Worm (Caenorhabditis elegans) whole organism, late embryonic: Measurements from ENCODE around the gene C51E3.10.

Experiments used
- C08G9.2 ChIP-seq: sonication (generic microtip); optimal IDR thresholded peaks from 2 replicates; lab custom pipeline; 2016; ENCODE audit warnings: mild to moderate bottlenecking, missing genetic modification characterization, moderate library complexity, missing compliant biosample characterization
- C38D4.7 ChIP-seq: fragments of 200-800 bp; sonication (Bioruptor generic); optimal IDR thresholded peaks from 2 replicates; lab custom pipeline; 2018; ENCODE audit warnings: mild to moderate bottlenecking, missing genetic modification characterization, moderate library complexity, missing compliant biosample characterization
- K02D7.2 ChIP-seq: sonication (generic microtip); optimal IDR thresholded peaks from 2 replicates; lab custom pipeline; 2017; ENCODE audit warnings: mild to moderate bottlenecking, missing genetic modification characterization, missing compliant biosample characterization
- K09A11.1 ChIP-seq: sonication (generic microtip); optimal IDR thresholded peaks from 2 replicates; lab custom pipeline; 2017; ENCODE audit warnings: antibody characterized with exemption, mild to moderate bottlenecking, missing genetic modification characterization, missing compliant biosample characterization; ENCODE audit not compliant: insufficient read depth
- ama-1 ChIP-seq: fragments of 150-350 bp; optimal IDR thresholded peaks from 2 replicates; lab custom pipeline; 2014
- ceh-14 ChIP-seq: sonication (generic microtip); optimal IDR thresholded peaks from 2 replicates; lab custom pipeline; 2016; ENCODE audit warnings: missing genotype, missing genetic modification characterization, missing compliant biosample characterization
- ceh-18 ChIP-seq: sonication (generic microtip); optimal IDR thresholded peaks from 2 replicates; lab custom pipeline; 2016; ENCODE audit warnings: missing genetic modification characterization, missing compliant biosample characterization
- ceh-30 ChIP-seq: fragments of 150-350 bp; optimal IDR thresholded peaks from 2 replicates; lab custom pipeline; 2014; ENCODE audit warnings: missing biosample characterization, missing genetic modification characterization
- ceh-48 ChIP-seq: sonication (generic microtip); optimal IDR thresholded peaks from 2 replicates; lab custom pipeline; 2016; ENCODE audit warnings: missing genetic modification characterization, inconsistent platforms, missing compliant biosample characterization
- ceh-6 ChIP-seq: fragments of 200-800 bp; sonication (Bioruptor generic); optimal IDR thresholded peaks from 2 replicates; lab custom pipeline; 2018; ENCODE audit warnings: mild to moderate bottlenecking, missing genetic modification characterization, missing compliant biosample characterization
- elt-2 ChIP-seq: sonication (generic microtip); optimal IDR thresholded peaks from 2 replicates; lab custom pipeline; 2016; ENCODE audit warnings: missing genetic modification reagents, missing genetic modification characterization, missing compliant biosample characterization
- ets-4 ChIP-seq: sonication (generic microtip); optimal IDR thresholded peaks from 2 replicates; lab custom pipeline; 2016; ENCODE audit warnings: missing genetic modification characterization, missing compliant biosample characterization
- fkh-6 ChIP-seq: sonication (generic microtip); optimal IDR thresholded peaks from 2 replicates; lab custom pipeline; 2016; ENCODE audit warnings: missing genetic modification characterization, missing compliant biosample characterization
- hlh-13 ChIP-seq: fragments of 200-800 bp; sonication (Bioruptor generic); optimal IDR thresholded peaks from 2 replicates; lab custom pipeline; 2018; ENCODE audit warnings: mild to moderate bottlenecking, missing genetic modification characterization, missing compliant biosample characterization
- hlh-15 ChIP-seq: sonication (generic microtip); optimal IDR thresholded peaks from 2 replicates; lab custom pipeline; 2016; ENCODE audit warnings: missing genetic modification characterization, missing compliant biosample characterization
- hlh-30 ChIP-seq: sonication (generic microtip); optimal IDR thresholded peaks from 2 replicates; lab custom pipeline; 2017; ENCODE audit warnings: antibody characterized with exemption, missing genetic modification characterization, missing compliant biosample characterization; ENCODE audit not compliant: insufficient read depth
- lim-6 ChIP-seq: sonication (generic microtip); optimal IDR thresholded peaks from 2 replicates; lab custom pipeline; 2016; ENCODE audit warnings: missing genetic modification characterization, missing compliant biosample characterization
- nhr-232 ChIP-seq: sonication (generic microtip); optimal IDR thresholded peaks from 2 replicates; lab custom pipeline; 2016; ENCODE audit warnings: missing genetic modification characterization, missing compliant biosample characterization
- pag-3 ChIP-seq: sonication (generic microtip); optimal IDR thresholded peaks from 2 replicates; lab custom pipeline; 2016; ENCODE audit warnings: missing compliant biosample characterization, missing genetic modification characterization, borderline replicate concordance
- pat-9 ChIP-seq: fragments of 200-800 bp; sonication (Bioruptor generic); optimal IDR thresholded peaks from 2 replicates; lab custom pipeline; 2018; ENCODE audit warnings: mild to moderate bottlenecking, missing genetic modification characterization, moderate library complexity, missing compliant biosample characterization
- pha-4 ChIP-seq: fragments of 150-350 bp; optimal IDR thresholded peaks from 2 replicates; lab custom pipeline; 2018; ENCODE audit warnings: missing biosample characterization, missing genetic modification reagents, missing genetic modification characterization
- pqm-1 ChIP-seq: sonication (generic microtip); optimal IDR thresholded peaks from 2 replicates; lab custom pipeline; 2016; ENCODE audit warnings: missing genetic modification characterization, missing compliant biosample characterization
- sdc-2 ChIP-seq: sonication (generic microtip); optimal IDR thresholded peaks from 2 replicates; lab custom pipeline; 2016; ENCODE audit warnings: missing genotype, missing genetic modification characterization, missing compliant biosample characterization
- sox-2 ChIP-seq: fragments of 200-800 bp; sonication (Bioruptor generic); IDR thresholded peaks from 2 replicates; pipeline ENCODE4 v1.3.6; 2022; ENCODE audit warnings: missing genetic modification reagents, missing genetic modification characterization, missing compliant biosample characterization
- syd-9 ChIP-seq: sonication (generic microtip); optimal IDR thresholded peaks from 2 replicates; lab custom pipeline; 2016; ENCODE audit warnings: mild to moderate bottlenecking, missing genetic modification characterization, moderate library complexity, missing compliant biosample characterization
- tbx-2 ChIP-seq: sonication (generic microtip); optimal IDR thresholded peaks from 2 replicates; lab custom pipeline; 2016; ENCODE audit warnings: missing genetic modification characterization, missing compliant biosample characterization
- tbx-7 ChIP-seq: sonication (generic microtip); optimal IDR thresholded peaks from 2 replicates; lab custom pipeline; 2016; ENCODE audit warnings: missing genotype, missing genetic modification characterization, missing compliant biosample characterization
- ttx-3 ChIP-seq: sonication (generic microtip); optimal IDR thresholded peaks from 2 replicates; lab custom pipeline; 2016; ENCODE audit warnings: missing genetic modification reagents, missing genetic modification characterization, missing compliant biosample characterization
- unc-42 ChIP-seq: sonication (generic microtip); optimal IDR thresholded peaks from 2 replicates; lab custom pipeline; 2016; ENCODE audit warnings: missing genotype, missing genetic modification characterization, missing compliant biosample characterization
- unc-55 ChIP-seq: sonication (generic microtip); optimal IDR thresholded peaks from 2 replicates; lab custom pipeline; 2017; ENCODE audit warnings: missing biosample characterization, missing genetic modification reagents, missing genetic modification characterization
- unc-86 ChIP-seq: sonication (generic microtip); optimal IDR thresholded peaks from 2 replicates; lab custom pipeline; 2016; ENCODE audit warnings: missing genetic modification characterization, missing compliant biosample characterization

The C51E3.10 gene

ce11 chrV:10148352-10148751 lies 12.6 kb downstream of the C51E3.10 start, which contains the start of gene srsx-26:
Gene srsx-26, plus strand, starts transcription at chrV:10148652.
- no peak for TF ChIP-seq unc-55 (GFP tag; lab: Kevin White, UChicago)
- no peak for TF ChIP-seq hlh-30 (tag; lab: Kevin White, UChicago)

DNA sequence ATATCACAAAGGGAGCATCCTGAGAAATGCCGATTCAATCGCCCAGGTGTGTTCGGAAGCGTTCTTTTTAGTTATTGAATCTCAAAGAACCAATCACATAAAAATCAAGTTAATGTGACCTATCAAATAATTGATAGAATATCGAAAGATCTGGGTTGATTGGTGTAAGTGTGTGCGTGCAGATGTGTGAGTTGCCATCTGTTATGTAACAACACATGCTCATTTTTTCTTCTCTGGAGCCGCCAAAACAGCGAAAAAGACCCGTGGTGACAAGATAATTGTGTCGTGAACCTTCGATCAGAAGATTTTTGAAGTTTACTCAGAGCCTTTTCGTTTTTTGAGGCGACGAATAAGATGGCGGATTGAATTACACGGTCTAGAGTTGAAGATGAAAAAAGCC lies 14.1 kb downstream of the C51E3.10 start:
- no peak for TF ChIP-seq ceh-14
- peak; percentile 60 for TF ChIP-seq ceh-18 (tag; lab: Kevin White, UChicago)

DNA sequence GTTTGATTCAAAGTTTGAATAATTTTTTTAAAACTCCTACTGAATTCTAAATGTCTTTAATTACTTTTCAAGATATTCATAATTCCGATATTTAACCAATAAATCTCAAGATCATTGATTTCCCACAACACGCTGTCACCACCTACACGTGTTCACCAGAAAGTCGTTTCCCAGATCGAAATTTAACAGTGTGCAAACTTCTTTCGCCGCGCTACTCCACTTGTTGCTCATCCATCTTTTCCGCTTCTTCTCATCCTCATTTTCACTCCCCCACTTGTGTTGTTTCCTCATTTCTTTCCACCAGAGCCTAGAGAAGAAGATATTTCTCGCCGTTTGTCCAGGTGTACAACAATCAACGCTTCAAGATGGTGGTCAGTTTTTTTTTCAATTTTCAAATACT lies 15.3 kb downstream of the C51E3.10 start, which contains the start of gene C51E3.9:
Gene C51E3.9, plus strand, starts transcription at position 301 of the 400 bp plus-strand sequence.
- no peak for TF ChIP-seq hlh-13
- no peak for TF ChIP-seq ets-4
- TF ChIP-seq sox-2, result no peak
- no peak for TF ChIP-seq hlh-30 (tag; lab: Kevin White, UChicago)
- no peak for TF ChIP-seq C08G9.2 (tag; lab: Kevin White, UChicago)
- no peak for TF ChIP-seq pha-4 (tag; lab: Kevin White, UChicago)
- no peak for TF ChIP-seq ama-1 (lab: Kevin White, UChicago)
- no peak for TF ChIP-seq ttx-3 (tag; lab: Kevin White, UChicago)
- no peak for TF ChIP-seq unc-86
- no peak for TF ChIP-seq ceh-30 (tag; lab: Kevin White, UChicago)
- no peak for TF ChIP-seq tbx-2 (tag; lab: Kevin White, UChicago)
- no peak for TF ChIP-seq sdc-2 (tag; lab: Kevin White, UChicago)
- no peak for TF ChIP-seq K09A11.1 (tag; lab: Kevin White, UChicago)
- TF ChIP-seq, all 69 proteins: peak for 0

DNA sequence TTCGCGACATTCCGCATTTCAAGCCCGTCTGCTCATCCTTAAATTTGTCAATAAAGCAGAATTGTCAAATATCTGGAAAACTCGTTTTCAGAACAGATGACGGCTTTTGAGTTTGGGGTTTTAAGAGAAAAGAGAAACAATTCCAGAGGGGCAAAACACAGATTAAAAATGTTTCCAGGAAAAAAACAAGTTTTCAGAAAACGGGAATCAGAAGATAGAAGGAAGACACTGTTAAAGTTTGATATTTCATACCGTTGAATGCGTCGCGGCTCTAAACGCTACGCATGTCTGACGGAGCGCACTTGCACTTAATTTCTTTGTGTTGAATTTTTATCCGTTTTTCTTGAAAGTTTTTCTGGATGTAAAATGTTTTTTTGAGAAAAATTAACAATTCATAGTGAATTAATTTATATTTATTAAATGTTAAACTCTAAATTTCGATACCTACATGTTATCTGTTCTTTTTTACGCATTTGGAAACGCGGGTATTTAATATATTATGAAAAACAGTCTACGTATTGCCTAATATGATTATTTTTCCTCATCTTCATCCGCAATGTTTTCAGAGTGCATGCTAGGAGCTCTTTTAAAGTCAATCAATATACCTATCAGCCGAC lies 26.7 kb downstream of the C51E3.10 start, which contains the start of the genes C08B6.18, wdr-20 and C08B6.8:
Gene C08B6.18, minus strand, starts transcription at position 51 of the 617 bp plus-strand sequence.
Gene wdr-20, minus strand, starts transcription at position 82 of the 617 bp plus-strand sequence.
Gene C08B6.8, plus strand, starts transcription at position 567 of the 617 bp plus-strand sequence.
- TF ChIP-seq hlh-13 (no peak), unc-42 (peak; percentile 4)
- TF ChIP-seq, all 69 proteins: peak for 1

DNA sequence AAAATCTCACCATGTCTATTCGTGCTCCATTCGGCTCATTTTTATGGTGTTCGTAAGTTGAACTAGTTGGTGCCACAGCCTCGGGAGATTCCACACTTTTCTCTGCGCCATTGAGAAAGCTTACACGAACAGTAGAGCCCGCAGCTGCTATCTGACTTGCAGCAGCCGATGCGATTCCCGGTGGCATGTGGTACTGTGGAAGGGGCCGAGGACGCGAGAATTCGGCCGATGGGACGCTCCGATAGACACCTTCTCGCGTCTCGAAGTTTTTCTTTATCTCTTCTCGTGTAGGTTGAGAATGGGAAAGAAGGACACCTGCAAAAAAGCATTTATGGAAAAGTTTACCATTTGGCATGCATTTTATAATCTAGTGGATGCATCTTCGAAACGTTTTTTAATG lies 27.7 kb downstream of the C51E3.10 start:
- no peak for TF ChIP-seq syd-9 (tag; lab: Kevin White, UChicago)
- no peak for TF ChIP-seq ceh-14
- no peak for TF ChIP-seq K02D7.2 (tag; lab: Kevin White, UChicago)
- no peak for TF ChIP-seq C38D4.7 (GFP tag; lab: Kevin White, UChicago)
- no peak for TF ChIP-seq pag-3 (tag; lab: Kevin White, UChicago)
- no peak for TF ChIP-seq pat-9 (tag; lab: Kevin White, UChicago)
- no peak for TF ChIP-seq fkh-6 (tag; lab: Kevin White, UChicago)

- no peak for TF ChIP-seq pha-4 (tag; lab: Kevin White, UChicago)
- no peak for TF ChIP-seq nhr-232 (tag; lab: Kevin White, UChicago)
- no peak for TF ChIP-seq lim-6 (tag; lab: Kevin White, UChicago)
Measured at ce11 chrV:10130195-10130594, 30.7 kb downstream of the C51E3.10 start, which contains the start of gene aos-1. Gene aos-1, minus strand, starts transcription at chrV:10130295.

DNA sequence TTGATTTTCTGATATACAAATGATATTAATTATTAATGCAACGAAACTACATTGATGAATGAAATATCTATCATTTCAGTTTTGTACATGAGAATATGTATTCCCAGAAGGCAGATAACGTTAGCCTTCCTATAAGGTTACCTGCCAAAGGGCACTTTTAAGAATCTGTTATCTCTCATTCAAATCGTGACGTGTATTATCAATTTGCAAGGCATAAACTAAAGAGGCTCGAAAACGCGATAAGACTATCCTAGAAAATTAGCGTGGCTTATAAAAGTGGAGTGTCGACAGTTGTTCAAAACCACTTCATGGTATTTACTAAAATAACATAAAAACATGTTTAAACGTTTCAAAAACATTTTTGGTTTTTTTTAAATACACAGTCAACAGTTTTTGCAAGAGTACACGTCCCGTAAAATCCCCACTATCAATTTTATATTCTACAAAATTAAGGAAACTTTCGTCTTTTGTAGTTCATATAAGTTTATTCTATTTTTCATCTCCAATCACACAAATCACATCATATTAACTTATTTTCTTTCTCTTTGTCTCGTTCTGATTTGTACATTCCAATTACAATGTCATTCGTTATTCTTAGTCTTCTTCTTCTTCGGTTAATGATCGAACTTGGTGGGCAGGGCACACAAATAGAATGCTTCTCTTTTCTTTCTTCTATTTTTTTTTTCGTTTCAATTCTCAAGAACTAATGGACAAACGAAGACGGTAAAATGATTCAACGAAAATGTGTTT lies 36.0 kb downstream of the C51E3.10 start, which contains the start of gene C08B6.10:
Gene C08B6.10, plus strand, starts transcription at position 700 of the 750 bp plus-strand sequence.
- TF ChIP-seq pqm-1 (tag; lab: Kevin White, UChicago), result no peak
- TF ChIP-seq tbx-7 (tag; lab: Kevin White, UChicago), result no peak
- no peak for TF ChIP-seq ceh-30 (tag; lab: Kevin White, UChicago)
- TF ChIP-seq hlh-15 (tag; lab: Kevin White, UChicago), result no peak
- TF ChIP-seq fkh-6 (tag; lab: Kevin White, UChicago), result no peak
- no peak for TF ChIP-seq ceh-6 (GFP tag; lab: Kevin White, UChicago)
- TF ChIP-seq ceh-48 (tag; lab: Kevin White, UChicago), result no peak
- TF ChIP-seq elt-2 (tag; lab: Kevin White, UChicago), result peak; percentile 81
